Worm (Caenorhabditis elegans) whole organism, L4 larva: ENCODE measurements around the gene srh-220.
A peak's percentile ranks its signal among the peaks of the same experiment; 100 is the strongest.

Experiments
- F10B5.3 ChIP-seq: sonication (generic microtip); optimal IDR thresholded peaks from 2 replicates; lab custom pipeline; 2016; ENCODE audit warnings: mild to moderate bottlenecking, missing genetic modification characterization, missing compliant biosample characterization
- F44E2.7 ChIP-seq: fragments of 200-800 bp; sonication (Bioruptor generic); IDR thresholded peaks from 2 replicates; pipeline ENCODE4 v2.1.2; 2022; ENCODE audit warnings: missing genetic modification characterization, missing compliant biosample characterization
- T26A8.4 ChIP-seq: fragments of 200-800 bp; sonication (Bioruptor generic); IDR thresholded peaks from 2 replicates; pipeline ENCODE4 v1.3.6; 2022; ENCODE audit warnings: missing genetic modification characterization, missing compliant biosample characterization
- Y105C5A.15 ChIP-seq: fragments of 200-800 bp; sonication (Bioruptor generic); IDR thresholded peaks from 2 replicates; pipeline ENCODE4 v1.3.6; 2022; ENCODE audit warnings: missing genetic modification characterization, missing compliant biosample characterization
- ZK546.5 ChIP-seq, 2 experiments: sonication (generic microtip); optimal IDR thresholded peaks; 2 replicates each; lab custom pipeline; 2017; ENCODE audit warnings: missing biosample characterization in 2 of 2, missing genetic modification characterization in 2 of 2
- aha-1 ChIP-seq: fragments of 150-350 bp; peaks from one replicate; lab custom pipeline; 2014; ENCODE audit warnings: missing biosample characterization, missing genetic modification characterization
- ama-1 ChIP-seq: fragments of 150-350 bp; optimal IDR thresholded peaks from 2 replicates; lab custom pipeline; 2014; ENCODE audit warnings: inconsistent platforms, mixed read lengths
- arid-1 ChIP-seq: fragments of 200-800 bp; sonication (Bioruptor generic); conservative IDR thresholded peaks from 2 replicates; pipeline ENCODE4 v1.3.6; 2022; ENCODE audit warnings: missing genetic modification reagents, missing genetic modification characterization, missing compliant biosample characterization
- attf-4 ChIP-seq: sonication (generic microtip); optimal IDR thresholded peaks from 3 replicates; lab custom pipeline; 2017; ENCODE audit warnings: missing biosample characterization, missing genetic modification characterization
- ceh-20 ChIP-seq: fragments of 200-800 bp; sonication (Bioruptor generic); IDR thresholded peaks from 2 replicates; pipeline ENCODE4 v1.3.6; 2022; ENCODE audit warnings: missing genetic modification reagents, missing genetic modification characterization, missing compliant biosample characterization
- ceh-44 ChIP-seq: fragments of 200-800 bp; sonication (Bioruptor generic); IDR thresholded peaks from 2 replicates; pipeline ENCODE4 v1.3.6; 2022; ENCODE audit warnings: missing genetic modification reagents, missing genetic modification characterization, missing compliant biosample characterization
- cey-2 ChIP-seq: sonication (generic microtip); optimal IDR thresholded peaks from 3 replicates; lab custom pipeline; 2017; ENCODE audit warnings: missing genetic modification characterization, mild to moderate bottlenecking, missing compliant biosample characterization, antibody characterized with exemption, borderline replicate concordance; ENCODE audit not compliant: insufficient read depth
- daf-19 ChIP-seq: fragments of 200-800 bp; sonication (Bioruptor generic); conservative IDR thresholded peaks from 2 replicates; pipeline ENCODE4 v1.3.6; 2022; ENCODE audit warnings: missing genetic modification characterization, missing compliant biosample characterization
- dmd-6 ChIP-seq: fragments of 200-800 bp; sonication (Bioruptor generic); IDR thresholded peaks from 2 replicates; pipeline ENCODE4 v1.3.6; 2022; ENCODE audit warnings: missing genetic modification reagents, missing genetic modification characterization, missing compliant biosample characterization
- dve-1 ChIP-seq: sonication (generic microtip); optimal IDR thresholded peaks from 2 replicates; lab custom pipeline; 2017; ENCODE audit warnings: antibody characterized with exemption, mild to moderate bottlenecking, missing genetic modification characterization, missing compliant biosample characterization; ENCODE audit not compliant: insufficient read depth
- hlh-11 ChIP-seq: fragments of 200-800 bp; sonication (Bioruptor generic); optimal IDR thresholded peaks from 2 replicates; lab custom pipeline; 2018; ENCODE audit warnings: mild to moderate bottlenecking, missing genetic modification characterization, missing compliant biosample characterization
- hmg-1.1 ChIP-seq: fragments of 200-800 bp; sonication (Bioruptor generic); IDR thresholded peaks from 2 replicates; pipeline ENCODE4 v1.3.6; 2022; ENCODE audit warnings: missing genetic modification reagents, missing genetic modification characterization, missing compliant biosample characterization
- lin-13 ChIP-seq: fragments of 150-350 bp; optimal IDR thresholded peaks from 2 replicates; lab custom pipeline; 2014; ENCODE audit warnings: missing biosample characterization, missing genetic modification reagents, missing genetic modification characterization
- lin-38 ChIP-seq: fragments of 200-800 bp; sonication (Bioruptor generic); IDR thresholded peaks from 2 replicates; pipeline ENCODE4 v1.3.6; 2022; ENCODE audit warnings: missing genetic modification reagents, missing genetic modification characterization, missing compliant biosample characterization
- lir-3 ChIP-seq: sonication (generic microtip); optimal IDR thresholded peaks from 2 replicates; lab custom pipeline; 2016; ENCODE audit warnings: mild to moderate bottlenecking, missing genetic modification characterization, missing compliant biosample characterization
- lsy-2 ChIP-seq, 2 experiments: fragments of 150-350 bp in 1 of 2; sonication (generic microtip) in 1 of 2; optimal IDR thresholded peaks; 2 replicates each; lab custom pipeline; 2014 to 2017; ENCODE audit warnings: missing biosample characterization in 2 of 2, missing genetic modification characterization in 2 of 2
- mdl-1 ChIP-seq, 2 experiments: fragments of 150-350 bp in 1 of 2; sonication (generic microtip) in 1 of 2; optimal IDR thresholded peaks; 2 replicates each; lab custom pipeline; 2014 to 2017; ENCODE audit warnings: missing biosample characterization in 2 of 2, missing genetic modification characterization in 2 of 2
- mdt-29 ChIP-seq: fragments of 200-800 bp; sonication (Bioruptor generic); IDR thresholded peaks from 2 replicates; pipeline ENCODE4 v1.3.6; 2022; ENCODE audit warnings: missing genetic modification reagents, missing genetic modification characterization, missing compliant biosample characterization
- mep-1 ChIP-seq: fragments of 150-350 bp; sonication (generic microtip); optimal IDR thresholded peaks from 3 replicates; lab custom pipeline; 2014; ENCODE audit warnings: missing biosample characterization, missing genetic modification characterization
- mxl-3 ChIP-seq: fragments of 200-800 bp; sonication (Bioruptor generic); optimal IDR thresholded peaks from 2 replicates; lab custom pipeline; 2018; ENCODE audit warnings: mild to moderate bottlenecking, missing genetic modification characterization, missing compliant biosample characterization
- nhr-102 ChIP-seq: sonication (generic microtip); optimal IDR thresholded peaks from 2 replicates; lab custom pipeline; 2016; ENCODE audit warnings: mild to moderate bottlenecking, missing genetic modification characterization, moderate library complexity, missing compliant biosample characterization
- nhr-11 ChIP-seq: fragments of 150-350 bp; optimal IDR thresholded peaks from 2 replicates; lab custom pipeline; 2014; ENCODE audit warnings: missing biosample characterization, missing genetic modification characterization
- nhr-237 ChIP-seq: sonication (generic microtip); optimal IDR thresholded peaks from 2 replicates; lab custom pipeline; 2017; ENCODE audit warnings: missing biosample characterization, missing genetic modification characterization
- nhr-25 ChIP-seq: sonication (generic microtip); optimal IDR thresholded peaks from 2 replicates; lab custom pipeline; 2017; ENCODE audit warnings: missing genetic modification characterization, mild to moderate bottlenecking, missing compliant biosample characterization, antibody characterized with exemption, moderate library complexity, borderline replicate concordance; ENCODE audit not compliant: insufficient read depth
- nhr-41 ChIP-seq: fragments of 200-800 bp; sonication (Bioruptor generic); IDR thresholded peaks from 2 replicates; pipeline ENCODE4 v1.3.6; 2022; ENCODE audit warnings: missing genetic modification reagents, missing genetic modification characterization, missing compliant biosample characterization
- nhr-48 ChIP-seq: sonication (generic microtip); optimal IDR thresholded peaks from 2 replicates; lab custom pipeline; 2016; ENCODE audit warnings: mild to moderate bottlenecking, missing genetic modification characterization, missing compliant biosample characterization
- php-3 ChIP-seq: fragments of 200-800 bp; sonication (Bioruptor generic); IDR thresholded peaks from 2 replicates; pipeline ENCODE4 v1.3.6; 2022; ENCODE audit warnings: missing genetic modification reagents, missing genetic modification characterization, missing compliant biosample characterization
- rbr-2 ChIP-seq: sonication (generic microtip); optimal IDR thresholded peaks from 2 replicates; lab custom pipeline; 2016; ENCODE audit warnings: missing genotype, missing genetic modification characterization, missing compliant biosample characterization
- set-16 ChIP-seq: fragments of 200-800 bp; sonication (Bioruptor generic); IDR thresholded peaks from 2 replicates; pipeline ENCODE4 v1.3.6; 2022; ENCODE audit warnings: missing genetic modification reagents, missing genetic modification characterization, missing compliant biosample characterization
- spr-3 ChIP-seq: fragments of 200-800 bp; sonication (Bioruptor generic); optimal IDR thresholded peaks from 2 replicates; lab custom pipeline; 2018; ENCODE audit warnings: mild to moderate bottlenecking, missing genetic modification characterization, missing compliant biosample characterization
- unc-130 ChIP-seq: sonication (generic microtip); optimal IDR thresholded peaks from 2 replicates; lab custom pipeline; 2016; ENCODE audit warnings: missing genetic modification reagents, missing genetic modification characterization, missing compliant biosample characterization
- unc-39 ChIP-seq: sonication (generic microtip); optimal IDR thresholded peaks from 2 replicates; lab custom pipeline; 2017; ENCODE audit warnings: missing biosample characterization, missing genetic modification characterization
- unc-62 ChIP-seq, 3 experiments: fragments of 150-350 bp in 1 of 3; sonication (generic microtip); optimal IDR thresholded peaks in 2 of 3; peaks in 1 of 3; 1 replicate in 1 of 3; 2 replicates in 2 of 3; lab custom pipeline; 2014 to 2017; ENCODE audit warnings: missing biosample characterization in 3 of 3, missing genetic modification characterization in 3 of 3, missing genetic modification reagents in 3 of 3, missing genotype in 1 of 3
- zag-1 ChIP-seq: fragments of 150-350 bp; optimal IDR thresholded peaks from 2 replicates; lab custom pipeline; 2014; ENCODE audit warnings: missing biosample characterization, missing genetic modification characterization
- zfp-3 ChIP-seq: fragments of 200-800 bp; sonication (Bioruptor generic); conservative IDR thresholded peaks from 2 replicates; pipeline ENCODE4 v1.3.6; 2022; ENCODE audit warnings: missing genetic modification reagents, missing genetic modification characterization, missing compliant biosample characterization
- zip-11 ChIP-seq: fragments of 200-800 bp; sonication (Bioruptor generic); IDR thresholded peaks from 2 replicates; pipeline ENCODE4 v1.3.6; 2022; ENCODE audit warnings: missing genetic modification characterization, missing compliant biosample characterization
- zip-2 ChIP-seq: fragments of 150-350 bp; optimal IDR thresholded peaks from 2 replicates; lab custom pipeline; 2014; ENCODE audit warnings: missing biosample characterization, missing genetic modification characterization
- ztf-7 ChIP-seq: fragments of 150-350 bp; optimal IDR thresholded peaks from 2 replicates; lab custom pipeline; 2014; ENCODE audit warnings: missing biosample characterization, missing genetic modification characterization

srh-220 gene

DNA sequence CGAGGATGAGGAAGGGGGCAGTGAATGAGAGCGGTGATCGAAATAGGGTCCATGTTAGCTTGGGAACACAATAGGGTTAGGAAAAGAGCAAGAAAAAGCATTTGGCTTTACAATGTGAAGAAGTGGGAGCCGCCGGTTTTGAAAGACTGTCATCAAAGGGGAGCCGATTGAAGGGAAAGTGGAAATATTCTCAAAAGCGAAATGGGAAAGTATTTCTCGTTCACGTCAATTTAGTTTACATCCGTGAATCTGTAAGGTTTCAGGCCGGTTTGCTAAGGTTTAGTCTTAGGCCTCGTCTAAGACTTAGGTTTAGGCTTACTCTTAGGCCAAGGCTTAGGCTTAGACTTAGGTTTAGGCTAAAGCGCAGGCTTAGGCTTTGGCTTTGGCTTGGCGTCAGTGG is 17.6 kb upstream of the srh-220 start, which contains the start of gene F47C12.7:
Gene F47C12.7, minus strand, starts transcription at position 101 of the 400 bp plus-strand sequence.
- no peak for TF ChIP-seq unc-39 (tag; lab: Kevin White, UChicago)
- peak; percentile 28 for TF ChIP-seq aha-1 (tag; lab: Kevin White, UChicago)

DNA sequence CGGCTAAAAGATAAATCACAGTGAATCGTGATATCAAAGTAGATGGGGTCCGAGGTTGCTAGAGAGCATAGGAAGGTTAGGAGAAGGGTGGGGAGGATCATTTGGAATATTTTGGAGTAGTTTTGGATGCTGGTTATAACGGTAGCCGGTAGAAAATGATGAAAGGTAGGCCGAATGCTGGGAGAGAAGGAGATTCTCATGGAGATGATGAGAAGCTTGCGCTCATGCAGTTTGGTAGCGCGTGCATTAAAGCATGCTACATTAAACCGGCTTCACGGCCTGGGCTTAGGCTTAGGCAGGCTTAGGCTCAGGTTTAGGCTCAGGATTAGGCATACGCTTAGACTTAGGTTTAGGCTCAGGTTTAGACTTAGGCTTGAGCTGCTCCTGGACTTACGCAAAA is 16.5 kb upstream of the srh-220 start, which contains the start of gene F47C12.13:
Gene F47C12.13, minus strand, starts transcription at position 101 of the 400 bp plus-strand sequence.
- TF ChIP-seq unc-62 (GFP tag; optimal IDR thresholded peaks at IDR 0.05 in 1 of 2; lab: Kevin White, UChicago) (peak in 1 of 2 experiments; percentile 0), unc-62 (tag; optimal IDR thresholded peaks at IDR 0.05; lab: Kevin White, UChicago) (no peak), zip-11 (no peak)
- TF ChIP-seq, all 104 proteins: peak for 1

DNA sequence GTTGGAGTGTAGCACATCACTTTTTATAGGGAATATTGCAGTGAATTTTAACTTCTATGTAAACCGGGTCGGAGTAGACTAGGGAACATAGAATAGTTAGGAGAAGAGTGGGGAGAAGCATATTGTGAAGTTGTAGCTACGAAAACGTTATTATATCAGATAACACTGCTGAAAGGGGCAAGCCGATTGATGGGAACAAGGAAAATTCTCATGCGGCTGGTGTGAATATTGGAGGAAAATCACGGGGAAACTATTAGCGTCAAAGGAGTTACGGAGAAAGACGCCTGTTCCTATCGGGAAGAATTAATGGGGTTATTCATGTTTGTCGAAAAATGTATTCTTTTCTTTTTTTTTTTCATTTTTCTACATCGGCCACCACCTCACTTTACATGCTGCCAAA is 15.5 kb upstream of the srh-220 start, which contains the start of gene F47C12.6:
Gene F47C12.6, minus strand, starts transcription at position 101 of the 400 bp plus-strand sequence.
- TF ChIP-seq hmg-1.1 (GFP tag; lab: Robert Waterston, UW) (no peak), nhr-102 (tag; lab: Kevin White, UChicago) (no peak), Y105C5A.15 (GFP tag; lab: Robert Waterston, UW) (no peak), F10B5.3 (tag; lab: Kevin White, UChicago) (no peak), T26A8.4 (GFP tag; lab: Robert Waterston, UW) (no peak), dmd-6 (GFP tag; lab: Robert Waterston, UW) (no peak), spr-3 (GFP tag; lab: Kevin White, UChicago) (no peak), rbr-2 (tag; lab: Kevin White, UChicago) (no peak), ZK546.5 (tag; optimal IDR thresholded peaks at IDR 0.05; lab: Kevin White, UChicago) (no peak), lin-13 (GFP tag; lab: Kevin White, UChicago) (no peak)
- TF ChIP-seq, all 104 proteins: peak for 0

DNA sequence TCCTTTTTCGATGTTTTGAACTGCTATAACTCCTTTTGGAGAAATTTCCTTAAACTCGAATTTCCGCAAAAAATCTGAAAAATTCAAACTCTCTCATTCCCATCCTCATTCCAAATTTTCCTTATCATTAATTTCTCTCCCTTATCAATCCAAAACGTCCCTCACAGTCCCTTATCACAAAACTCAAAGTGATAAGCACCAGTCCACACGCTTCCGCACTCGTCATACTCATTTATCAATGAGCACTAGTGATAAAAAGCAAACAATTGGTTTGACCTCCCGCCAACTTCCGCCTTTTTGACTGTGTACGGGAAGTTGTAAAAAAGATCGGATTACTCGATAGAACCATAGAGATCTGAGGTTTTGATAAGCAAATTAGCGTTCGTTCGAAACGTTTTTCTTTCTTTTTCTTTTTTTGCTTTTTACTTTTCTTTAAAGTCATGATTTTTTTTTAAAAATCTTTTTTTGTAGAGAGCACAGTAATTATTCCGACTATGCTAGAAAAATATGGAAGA is 10.9 kb upstream of the srh-220 start, which contains the start of gene clec-78:
Gene clec-78, plus strand, starts transcription at position 465 of the 515 bp plus-strand sequence.
- no peak for TF ChIP-seq dve-1 (tag; lab: Kevin White, UChicago)
- TF ChIP-seq nhr-237 (tag; lab: Kevin White, UChicago) = no peak
- TF ChIP-seq daf-19 (GFP tag; lab: Robert Waterston, UW) = no peak
- TF ChIP-seq nhr-25 = no peak
- TF ChIP-seq zip-2 (tag; lab: Kevin White, UChicago) = no peak
- TF ChIP-seq attf-4 = no peak
- no peak for TF ChIP-seq lir-3 (tag; lab: Kevin White, UChicago)
- no peak for TF ChIP-seq nhr-48 (tag; lab: Kevin White, UChicago)
- TF ChIP-seq cey-2 (tag; lab: Kevin White, UChicago) = no peak
- TF ChIP-seq unc-62 (GFP tag; optimal IDR thresholded peaks at IDR 0.05 in 1 of 2; lab: Kevin White, UChicago) = no peak
- TF ChIP-seq unc-62 (tag; optimal IDR thresholded peaks at IDR 0.05; lab: Kevin White, UChicago) = no peak
- TF ChIP-seq ama-1 (lab: Kevin White, UChicago) = no peak
- TF ChIP-seq arid-1 (GFP tag; lab: Robert Waterston, UW) = no peak
- no peak for TF ChIP-seq lsy-2 (tag; optimal IDR thresholded peaks at IDR 0.05; lab: Kevin White, UChicago)
- peak; percentile 83 for TF ChIP-seq php-3 (GFP tag; lab: Robert Waterston, UW)
- no peak for TF ChIP-seq set-16 (GFP tag; lab: Robert Waterston, UW)
- no peak for TF ChIP-seq rbr-2 (tag; lab: Kevin White, UChicago)
- no peak for TF ChIP-seq ceh-20 (GFP tag; lab: Robert Waterston, UW)
- TF ChIP-seq F44E2.7 (GFP tag; lab: Robert Waterston, UW) = no peak
- peak; percentile 43 for TF ChIP-seq mxl-3 (GFP tag; lab: Kevin White, UChicago)
- TF ChIP-seq T26A8.4 (GFP tag; lab: Robert Waterston, UW) = no peak
- no peak for TF ChIP-seq ZK546.5 (tag; optimal IDR thresholded peaks at IDR 0.05; lab: Kevin White, UChicago)
- TF ChIP-seq mep-1 = no peak
- TF ChIP-seq zfp-3 (GFP tag; lab: Robert Waterston, UW) = no peak
- TF ChIP-seq nhr-41 (GFP tag; lab: Robert Waterston, UW) = peak; percentile 78
- no peak for TF ChIP-seq lin-38 (GFP tag; lab: Robert Waterston, UW)
- no peak for TF ChIP-seq aha-1 (tag; lab: Kevin White, UChicago)
- no peak for TF ChIP-seq mdt-29
- no peak for TF ChIP-seq nhr-11 (tag; lab: Kevin White, UChicago)
- TF ChIP-seq zag-1 (tag; lab: Kevin White, UChicago) = no peak
- TF ChIP-seq Y105C5A.15 (GFP tag; lab: Robert Waterston, UW) = no peak
- no peak for TF ChIP-seq unc-130 (GFP tag; lab: Kevin White, UChicago)
- TF ChIP-seq ceh-44 = no peak
- no peak for TF ChIP-seq ztf-7
- no peak for TF ChIP-seq mdl-1 (tag; optimal IDR thresholded peaks at IDR 0.05; lab: Kevin White, UChicago)
- TF ChIP-seq hlh-11 = peak; percentile 79
